Fruit fly (Drosophila melanogaster): ENCODE data around the gene CG14322.

The CG14322 gene

DNA sequence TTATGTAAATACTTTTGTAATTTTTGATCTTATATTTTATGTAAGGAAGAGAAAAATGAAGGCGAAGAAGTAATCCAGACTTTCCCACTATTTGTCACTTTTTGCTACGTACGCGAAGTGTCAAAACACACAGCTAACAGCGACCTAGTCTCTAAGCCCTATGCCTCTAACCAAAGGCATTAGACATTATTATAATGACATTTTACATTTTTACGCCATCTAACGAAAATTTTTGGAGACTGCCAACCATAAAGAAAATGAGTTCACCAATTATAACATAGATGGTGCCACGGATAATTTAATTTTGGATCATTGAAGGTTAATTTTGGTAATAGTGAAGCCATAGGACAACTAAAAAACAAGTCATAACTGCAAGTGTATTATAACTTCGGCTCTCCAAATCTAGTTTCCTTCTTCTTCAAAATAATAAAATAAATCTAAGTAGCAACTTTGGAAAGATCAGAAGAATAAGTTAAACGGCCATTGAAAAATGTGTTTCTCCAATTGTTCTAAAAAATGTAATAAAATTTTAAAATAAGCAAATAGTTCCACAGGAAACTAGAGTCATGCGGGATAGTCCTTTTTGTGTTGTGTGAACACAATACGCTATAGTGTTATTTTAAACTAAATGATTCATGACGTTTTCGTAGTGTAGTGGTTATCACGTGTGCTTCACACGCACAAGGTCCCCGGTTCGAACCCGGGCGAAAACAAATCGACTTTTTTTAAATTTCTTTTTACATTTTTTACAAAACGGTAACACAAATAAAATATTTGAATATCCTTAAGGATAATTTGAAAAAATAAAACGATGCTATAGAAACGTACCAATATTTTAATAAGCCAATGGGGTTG is 30.1 kb upstream of the CG14322 start (continued):
- TF ChIP-seq her (GFP tag; optimal IDR thresholded peaks at IDR 0.05) (no peak), gce (GFP tag; IDR thresholded peaks at IDR 0.05) (no peak), cas (GFP tag; IDR thresholded peaks at IDR 0.05) (no peak), ems (GFP tag; optimal IDR thresholded peaks at IDR 0.05) (no peak), Gug (GFP tag; IDR thresholded peaks at IDR 0.05) (no peak), CG8359 (GFP tag; optimal IDR thresholded peaks at IDR 0.05; ENCODE audit: borderline replicate concordance) (no peak), Optix (GFP tag; IDR thresholded peaks at IDR 0.05) (no peak), vnd (GFP tag; IDR thresholded peaks at IDR 0.05; ENCODE audit: partially characterized antibody) (no peak), Side (GFP tag; optimal IDR thresholded peaks at IDR 0.05) (no peak), B-H1 (GFP tag; IDR thresholded peaks at IDR 0.05) (no peak), Fer2 (tag; optimal IDR thresholded peaks at IDR 0.05) (no peak), Drgx (GFP tag; IDR thresholded peaks at IDR 0.05) (no peak), CG15479 (GFP tag; optimal IDR thresholded peaks at IDR 0.05) (no peak), dati (GFP tag; IDR thresholded peaks at IDR 0.05) (no peak), CG6791 (GFP tag; IDR thresholded peaks at IDR 0.05; ENCODE audit: partially characterized antibody) (peak; percentile 74), CG12071 (GFP tag; optimal IDR thresholded peaks at IDR 0.05) (no peak), CG11456 (GFP tag; IDR thresholded peaks at IDR 0.05) (peak; percentile 80), pan (optimal IDR thresholded peaks at IDR 0.05) (no peak), pan (GFP tag; optimal IDR thresholded peaks at IDR 0.05 in 1 of 2, IDR thresholded peaks at IDR 0.05 in 1 of 2) (peak in 1 of 2 experiments; percentile 11), crol (GFP tag; IDR thresholded peaks at IDR 0.05) (no peak), CG9727 (GFP tag; optimal IDR thresholded peaks at IDR 0.05) (no peak), Dad (GFP tag; optimal IDR thresholded peaks at IDR 0.05) (no peak), CG10959 (GFP tag; IDR thresholded peaks at IDR 0.05) (no peak; the same call in 1 of the 2 replicates), Trl (optimal IDR thresholded peaks at IDR 0.05) (no peak), Trl (GFP tag; optimal IDR thresholded peaks at IDR 0.05) (no peak), CG31365 (tag; optimal IDR thresholded peaks at IDR 0.05) (peak; percentile 44), CG13624 (GFP tag; optimal IDR thresholded peaks at IDR 0.05) (no peak), Hmx (GFP tag; optimal IDR thresholded peaks at IDR 0.05) (no peak), CG10274 (GFP tag; optimal IDR thresholded peaks at IDR 0.05) (no peak), crp (GFP tag; optimal IDR thresholded peaks at IDR 0.05) (no peak), toy (GFP tag; IDR thresholded peaks at IDR 0.05) (no peak), Jarid2 (GFP tag; optimal IDR thresholded peaks at IDR 0.05) (no peak), CG12769 (tag; optimal IDR thresholded peaks at IDR 0.05) (peak; percentile 48), jing (GFP tag; optimal IDR thresholded peaks at IDR 0.05) (no peak), CG2199 (GFP tag; IDR thresholded peaks at IDR 0.05) (peak; percentile 82), Ravus (GFP tag; IDR thresholded peaks at IDR 0.05) (no peak), schlank (tag; optimal IDR thresholded peaks at IDR 0.05) (no peak), HmgD (GFP tag; optimal IDR thresholded peaks at IDR 0.05) (peak; percentile 28), pho (GFP tag; optimal IDR thresholded peaks at IDR 0.05) (peak; percentile 12), Nf-YC (tag; optimal IDR thresholded peaks at IDR 0.05) (no peak), NK7.1 (GFP tag; optimal IDR thresholded peaks at IDR 0.05) (no peak), pum (GFP tag; optimal IDR thresholded peaks at IDR 0.05) (no peak), CG30403 (GFP tag; optimal IDR thresholded peaks at IDR 0.05) (peak; percentile 39), E2f2 (GFP tag; IDR thresholded peaks at IDR 0.05) (no peak), CG1832 (GFP tag; optimal IDR thresholded peaks at IDR 0.05) (no peak), CG17385 (GFP tag; optimal IDR thresholded peaks at IDR 0.05) (no peak), CkIIα-i1 (GFP tag; IDR thresholded peaks at IDR 0.05) (no peak), Rx (GFP tag; IDR thresholded peaks at IDR 0.05) (no peak), gfzf (GFP tag; optimal IDR thresholded peaks at IDR 0.05) (peak; percentile 2), CG4424 (GFP tag; optimal IDR thresholded peaks at IDR 0.05) (no peak), dysf (GFP tag; IDR thresholded peaks at IDR 0.05) (no peak)
